Worm (Caenorhabditis elegans) whole organism, L4 larva: ENCODE results near the gene sdz-15.

ENCODE experiments used
- fos-1 ChIP-seq: fragments of 150-350 bp; optimal IDR thresholded peaks from 2 replicates; lab custom pipeline; 2014; ENCODE audit warnings: missing biosample characterization, missing genetic modification characterization
- lsy-2 ChIP-seq, 2 experiments: fragments of 150-350 bp in 1 of 2; sonication (generic microtip) in 1 of 2; optimal IDR thresholded peaks; 2 replicates each; lab custom pipeline; 2014 to 2017; ENCODE audit warnings: missing biosample characterization in 2 of 2, missing genetic modification characterization in 2 of 2
- mdl-1 ChIP-seq, 2 experiments: fragments of 150-350 bp in 1 of 2; sonication (generic microtip) in 1 of 2; optimal IDR thresholded peaks; 2 replicates each; lab custom pipeline; 2014 to 2017; ENCODE audit warnings: missing biosample characterization in 2 of 2, missing genetic modification characterization in 2 of 2
- mep-1 ChIP-seq: fragments of 150-350 bp; sonication (generic microtip); optimal IDR thresholded peaks from 3 replicates; lab custom pipeline; 2014; ENCODE audit warnings: missing biosample characterization, missing genetic modification characterization

DNA sequence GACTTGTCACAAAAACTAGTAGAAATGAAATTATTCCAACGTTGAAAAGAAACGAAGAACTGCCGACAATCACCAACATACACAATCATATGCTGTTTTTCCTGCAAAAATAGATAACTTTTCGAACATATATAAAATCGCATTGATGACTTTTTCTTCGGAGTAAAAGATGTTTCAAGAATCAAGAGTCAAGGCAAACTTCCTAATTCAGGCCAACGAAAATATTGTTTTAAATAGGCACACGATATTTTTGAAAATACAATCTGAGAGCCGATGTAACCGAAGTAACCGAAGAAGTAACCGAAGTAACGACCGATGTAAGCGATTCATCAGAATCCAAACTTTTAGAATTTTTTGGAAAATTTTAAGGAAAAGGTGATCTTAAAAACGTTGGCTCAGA is 21.7 kb downstream of the sdz-15 start, which contains the start of gene C09E7.10:
- TF ChIP-seq lsy-2 (tag; optimal IDR thresholded peaks at IDR 0.05; lab: Kevin White, UChicago) (no peak), mep-1 (tag; lab: Kevin White, UChicago) (no peak), fos-1 (tag; lab: Kevin White, UChicago) (no peak), mdl-1 (tag; optimal IDR thresholded peaks at IDR 0.05; lab: Kevin White, UChicago) (no peak)
